Worm (Caenorhabditis elegans) whole organism, L2 larva: ENCODE measurements around the gene W02H3.1.

ENCODE experiments used
- R02D3.7 ChIP-seq: fragments of 150-350 bp; optimal IDR thresholded peaks from 2 replicates; lab custom pipeline; 2014; ENCODE audit warnings: missing biosample characterization, missing genetic modification characterization
- Y55F3AM.14 ChIP-seq: fragments of 200-800 bp; sonication (Bioruptor generic); optimal IDR thresholded peaks from 2 replicates; lab custom pipeline; 2018; ENCODE audit warnings: mild to moderate bottlenecking, missing genetic modification characterization, missing compliant biosample characterization
- alr-1 ChIP-seq: fragments of 150-350 bp; optimal IDR thresholded peaks from 2 replicates; lab custom pipeline; 2014; ENCODE audit warnings: missing biosample characterization, missing genetic modification characterization
- aly-2 ChIP-seq: fragments of 150-350 bp; optimal IDR thresholded peaks from 2 replicates; lab custom pipeline; 2014; ENCODE audit warnings: missing biosample characterization, missing genetic modification characterization
- ama-1 ChIP-seq: fragments of 150-350 bp; optimal IDR thresholded peaks from 2 replicates; lab custom pipeline; 2018; ENCODE audit warnings: inconsistent platforms
- blmp-1 ChIP-seq: sonication (generic microtip); optimal IDR thresholded peaks from 2 replicates; lab custom pipeline; 2017; ENCODE audit warnings: missing genetic modification characterization, mild to moderate bottlenecking, missing compliant biosample characterization, antibody characterized with exemption, moderate library complexity; ENCODE audit not compliant: insufficient read depth
- ceh-16 ChIP-seq: fragments of 150-350 bp; optimal IDR thresholded peaks from 2 replicates; lab custom pipeline; 2014; ENCODE audit warnings: missing biosample characterization, missing genetic modification characterization
- ceh-82 ChIP-seq: fragments of 150-350 bp; optimal IDR thresholded peaks from 2 replicates; lab custom pipeline; 2014; ENCODE audit warnings: missing biosample characterization, missing genetic modification characterization
- egl-27 ChIP-seq: sonication (generic microtip); optimal IDR thresholded peaks from 3 replicates; lab custom pipeline; 2017; ENCODE audit warnings: missing biosample characterization, missing genetic modification reagents, missing genetic modification characterization
- elt-1 ChIP-seq: fragments of 150-350 bp; optimal IDR thresholded peaks from 2 replicates; lab custom pipeline; 2014; ENCODE audit warnings: missing biosample characterization, missing genetic modification characterization
- fos-1 ChIP-seq: fragments of 150-350 bp; optimal IDR thresholded peaks from 2 replicates; lab custom pipeline; 2014; ENCODE audit warnings: missing biosample characterization, missing genetic modification characterization
- gmeb-1 ChIP-seq: fragments of 150-350 bp; optimal IDR thresholded peaks from 2 replicates; lab custom pipeline; 2014; ENCODE audit warnings: missing biosample characterization, missing genetic modification characterization
- lin-11 ChIP-seq: fragments of 150-350 bp; sonication (generic microtip); optimal IDR thresholded peaks from 2 replicates; lab custom pipeline; 2014; ENCODE audit warnings: missing biosample characterization, missing genetic modification characterization, inconsistent platforms, mixed read lengths
- lin-13 ChIP-seq: fragments of 150-350 bp; optimal IDR thresholded peaks from 2 replicates; lab custom pipeline; 2014; ENCODE audit warnings: missing biosample characterization, missing genetic modification reagents, missing genetic modification characterization
- lsy-2 ChIP-seq, 2 experiments: fragments of 150-350 bp in 1 of 2; sonication (generic microtip) in 1 of 2; optimal IDR thresholded peaks; 2 replicates each; lab custom pipeline; 2014 to 2017; ENCODE audit warnings: missing biosample characterization in 2 of 2, missing genetic modification characterization in 2 of 2
- mab-5 ChIP-seq: fragments of 150-350 bp; optimal IDR thresholded peaks from 2 replicates; lab custom pipeline; 2014; ENCODE audit warnings: missing biosample characterization, missing genetic modification characterization
- mbf-1 ChIP-seq: sonication (generic microtip); optimal IDR thresholded peaks from 2 replicates; lab custom pipeline; 2017; ENCODE audit warnings: missing biosample characterization, missing genetic modification characterization
- nhr-10 ChIP-seq: sonication (generic microtip); optimal IDR thresholded peaks from 2 replicates; lab custom pipeline; 2017; ENCODE audit warnings: missing biosample characterization, missing genetic modification characterization
- nhr-11 ChIP-seq: fragments of 150-350 bp; optimal IDR thresholded peaks from 2 replicates; lab custom pipeline; 2014; ENCODE audit warnings: missing biosample characterization, missing genetic modification characterization
- nhr-12 ChIP-seq: fragments of 150-350 bp; optimal IDR thresholded peaks from 2 replicates; lab custom pipeline; 2014; ENCODE audit warnings: missing biosample characterization, missing genetic modification characterization
- nhr-129 ChIP-seq: fragments of 150-350 bp; optimal IDR thresholded peaks from 2 replicates; lab custom pipeline; 2014; ENCODE audit warnings: missing biosample characterization, missing genetic modification characterization
- nhr-21 ChIP-seq: fragments of 150-350 bp; optimal IDR thresholded peaks from 2 replicates; lab custom pipeline; 2014; ENCODE audit warnings: missing biosample characterization, missing genetic modification characterization
- nhr-237 ChIP-seq: fragments of 150-350 bp; optimal IDR thresholded peaks from 2 replicates; lab custom pipeline; 2014; ENCODE audit warnings: missing biosample characterization, missing genetic modification characterization
- nhr-6 ChIP-seq: fragments of 150-350 bp; optimal IDR thresholded peaks from 2 replicates; lab custom pipeline; 2014; ENCODE audit warnings: missing biosample characterization, missing genetic modification characterization
- nhr-77 ChIP-seq: fragments of 150-350 bp; optimal IDR thresholded peaks from 2 replicates; lab custom pipeline; 2014; ENCODE audit warnings: missing biosample characterization, missing genetic modification characterization
- peb-1 ChIP-seq: fragments of 150-350 bp; optimal IDR thresholded peaks from 2 replicates; lab custom pipeline; 2014; ENCODE audit warnings: missing biosample characterization, missing genetic modification characterization
- sem-4 ChIP-seq: fragments of 150-350 bp; optimal IDR thresholded peaks from 2 replicates; lab custom pipeline; 2014; ENCODE audit warnings: missing biosample characterization, missing genetic modification reagents, missing genetic modification characterization
- sma-9 ChIP-seq, 2 experiments: fragments of 150-350 bp in 1 of 2; sonication (generic microtip) in 1 of 2; optimal IDR thresholded peaks; 2 replicates each; lab custom pipeline; 2014 to 2016; ENCODE audit warnings: missing genetic modification characterization in 2 of 2, mild to moderate bottlenecking in 1 of 2, missing biosample characterization in 1 of 2, missing compliant biosample characterization in 1 of 2, missing genetic modification reagents in 1 of 2, moderate library complexity in 1 of 2
- unc-39 ChIP-seq: fragments of 150-350 bp; optimal IDR thresholded peaks from 2 replicates; lab custom pipeline; 2014; ENCODE audit warnings: missing biosample characterization, missing genetic modification characterization
- unc-55 ChIP-seq: fragments of 150-350 bp; sonication (generic microtip); optimal IDR thresholded peaks from 3 replicates; lab custom pipeline; 2014; ENCODE audit warnings: missing biosample characterization, missing genetic modification reagents, missing genetic modification characterization
- unc-62 ChIP-seq: fragments of 150-350 bp; optimal IDR thresholded peaks from 2 replicates; lab custom pipeline; 2014; ENCODE audit warnings: missing biosample characterization, missing genetic modification reagents, missing genetic modification characterization
- zag-1 ChIP-seq: fragments of 150-350 bp; optimal IDR thresholded peaks from 2 replicates; lab custom pipeline; 2014; ENCODE audit warnings: missing biosample characterization, missing genetic modification characterization
- ztf-1 ChIP-seq: fragments of 200-800 bp; sonication (Bioruptor generic); conservative IDR thresholded peaks from 2 replicates; pipeline ENCODE4 v1.3.6; 2022; ENCODE audit warnings: missing genetic modification characterization, missing compliant biosample characterization
- ztf-11 ChIP-seq: sonication (generic microtip); optimal IDR thresholded peaks from 2 replicates; lab custom pipeline; 2017; ENCODE audit warnings: missing biosample characterization, missing genetic modification characterization

Gene W02H3.1

ce11 chrX:11104883-11105629 is at the start of gene W02H3.1:
Gene W02H3.1, minus strand, starts transcription at chrX:11105460.
- TF ChIP-seq fos-1 (peak; percentile 81), nhr-77 (tag; lab: Kevin White, UChicago) (no peak)

- TF ChIP-seq peb-1 (no peak), ceh-16 (no peak), nhr-237 (tag; lab: Kevin White, UChicago) (no peak), lin-13 (GFP tag; lab: Kevin White, UChicago) (no peak), sem-4 (tag; lab: Kevin White, UChicago) (no peak), elt-1 (tag; lab: Kevin White, UChicago) (no peak), nhr-6 (tag; lab: Kevin White, UChicago) (no peak)
These were observed 47.5 kb upstream of the W02H3.1 start, which contains the start of the genes C05C9.3 and C05C9.2 for ce11 chrX:11152720-11153119. Gene C05C9.3, minus strand, starts transcription at chrX:11152820. Gene C05C9.2, plus strand, starts transcription at chrX:11153065.

DNA sequence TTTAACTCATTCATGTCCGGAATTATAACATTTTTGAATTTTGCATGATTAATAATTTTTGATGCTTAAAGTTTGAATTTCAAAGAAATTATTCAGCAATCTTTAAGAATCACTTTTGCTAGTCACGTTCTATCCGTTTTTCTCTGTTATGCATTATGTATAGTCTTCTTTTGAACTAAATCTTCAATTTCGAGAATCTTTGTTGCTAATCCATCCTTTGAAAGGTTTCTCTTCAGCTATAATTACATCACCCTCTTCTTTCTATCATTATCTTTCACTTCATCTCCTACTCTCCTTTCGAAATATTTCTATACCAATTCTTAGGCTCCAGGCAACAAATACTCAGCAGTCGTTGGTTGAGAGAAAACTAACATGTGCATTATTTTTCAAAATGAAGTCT is 46.2 kb upstream of the W02H3.1 start:
- TF ChIP-seq nhr-6 (tag; lab: Kevin White, UChicago) (no peak), zag-1 (tag; lab: Kevin White, UChicago) (no peak), aly-2 (tag; lab: Kevin White, UChicago) (no peak)

DNA sequence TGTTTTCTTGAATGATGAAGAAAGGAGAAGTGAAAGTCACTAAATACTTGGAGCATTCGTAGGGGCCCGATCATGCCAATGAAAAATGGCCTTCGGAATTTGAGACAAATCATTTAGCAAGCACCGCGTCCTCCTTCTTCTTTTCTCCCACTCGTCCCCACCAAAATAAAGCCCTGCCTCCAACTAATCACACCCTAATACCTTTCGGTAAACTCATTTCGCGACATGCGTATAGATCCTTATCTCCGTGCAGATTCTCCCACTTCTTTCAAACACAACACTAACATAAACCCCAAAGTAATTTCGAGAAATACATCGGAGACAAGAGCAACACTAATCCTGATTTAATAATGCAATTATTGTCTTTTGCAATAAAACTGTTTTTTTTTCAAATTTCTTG is 32.4 kb upstream of the W02H3.1 start:
- TF ChIP-seq lin-13 (GFP tag; lab: Kevin White, UChicago) (no peak), unc-55 (peak; percentile 68), mab-5 (peak; percentile 82), elt-1 (tag; lab: Kevin White, UChicago) (no peak), ztf-1 (no peak), unc-62 (no peak), peb-1 (no peak), egl-27 (tag; lab: Kevin White, UChicago) (no peak), Y55F3AM.14 (GFP tag; lab: Kevin White, UChicago) (no peak), blmp-1 (tag; lab: Kevin White, UChicago) (no peak), alr-1 (tag; lab: Kevin White, UChicago) (peak; percentile 47), mbf-1 (tag; lab: Kevin White, UChicago) (no peak)

DNA sequence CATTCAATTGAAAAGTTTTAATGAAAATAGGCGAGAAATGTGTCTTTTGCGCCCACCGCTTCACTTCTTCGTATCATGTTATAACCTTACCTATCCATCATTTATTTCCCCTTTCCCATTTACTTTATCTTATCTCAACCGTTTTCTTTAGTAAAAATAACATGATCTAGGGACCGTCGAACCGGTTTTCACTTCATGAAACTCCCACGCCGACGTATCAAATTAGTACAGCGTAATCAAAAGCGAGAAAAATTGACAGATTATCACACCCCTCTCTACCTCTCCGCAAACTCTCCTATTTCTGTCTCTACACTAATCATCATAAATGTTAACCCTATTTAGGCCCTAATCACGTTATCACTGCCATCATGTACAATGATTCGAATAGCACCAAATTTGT is 31.7 kb upstream of the W02H3.1 start:
- TF ChIP-seq blmp-1 (tag; lab: Kevin White, UChicago) (peak; percentile 3), sma-9 (GFP tag; optimal IDR thresholded peaks at IDR 0.05; lab: Kevin White, UChicago) (peak; percentile 55), sma-9 (tag; optimal IDR thresholded peaks at IDR 0.05; lab: Kevin White, UChicago) (no peak), fos-1 (peak; percentile 7), ztf-11 (tag; lab: Kevin White, UChicago) (no peak), nhr-21 (tag; lab: Kevin White, UChicago) (peak; percentile 12)

ce11 chrX:11134750-11135394 is 29.6 kb upstream of the W02H3.1 start:
- TF ChIP-seq mab-5 (peak; percentile 72), alr-1 (tag; lab: Kevin White, UChicago) (peak; percentile 64), ztf-1 (no peak), unc-55 (peak; percentile 64), Y55F3AM.14 (GFP tag; lab: Kevin White, UChicago) (no peak)

ce11 chrX:11132260-11132659 is 27.0 kb upstream of the W02H3.1 start:
- TF ChIP-seq unc-55 (no peak), fos-1 (peak; percentile 26)

DNA sequence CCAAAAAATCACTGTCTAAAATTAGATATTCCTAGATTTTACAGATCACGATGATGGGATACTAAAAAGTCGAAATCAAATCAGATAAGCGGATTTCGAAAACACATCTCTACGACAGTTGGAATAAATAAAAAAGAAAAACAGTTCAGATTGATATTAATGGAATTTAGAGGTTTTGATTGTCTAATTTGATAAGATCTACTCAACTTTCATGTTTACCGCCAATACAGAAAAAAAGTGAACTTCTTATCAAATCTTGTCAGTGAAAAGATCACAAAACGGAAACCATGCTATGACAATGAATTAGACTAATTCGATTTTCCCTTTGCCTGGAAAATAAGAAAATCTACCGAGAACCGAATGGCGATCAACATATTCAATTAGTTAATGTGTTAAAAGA is 21.0 kb upstream of the W02H3.1 start:
- TF ChIP-seq nhr-129 (tag; lab: Kevin White, UChicago) (no peak), unc-62 (no peak), lsy-2 (tag; optimal IDR thresholded peaks at IDR 0.05; lab: Kevin White, UChicago) (no peak), nhr-12 (tag; lab: Kevin White, UChicago) (no peak), unc-39 (no peak), ztf-1 (no peak), R02D3.7 (tag; lab: Kevin White, UChicago) (no peak), sma-9 (GFP tag; optimal IDR thresholded peaks at IDR 0.05; lab: Kevin White, UChicago) (no peak), sma-9 (tag; optimal IDR thresholded peaks at IDR 0.05; lab: Kevin White, UChicago) (no peak), egl-27 (tag; lab: Kevin White, UChicago) (no peak), nhr-237 (tag; lab: Kevin White, UChicago) (no peak), sem-4 (tag; lab: Kevin White, UChicago) (no peak), ztf-11 (tag; lab: Kevin White, UChicago) (no peak), ceh-82 (tag; lab: Kevin White, UChicago) (no peak), nhr-11 (tag; lab: Kevin White, UChicago) (no peak), mab-5 (no peak), lin-13 (GFP tag; lab: Kevin White, UChicago) (no peak), nhr-10 (tag; lab: Kevin White, UChicago) (no peak), lin-11 (tag; lab: Kevin White, UChicago) (no peak), gmeb-1 (tag; lab: Kevin White, UChicago) (no peak), ama-1 (lab: Kevin White, UChicago) (no peak)
